Worm (Caenorhabditis elegans) whole organism, L2 larva: Measurements from ENCODE around the gene btb-14.
A peak's percentile ranks its signal among the peaks of the same experiment; 100 is the strongest.

Experiments
- C34F6.9 ChIP-seq: fragments of 150-350 bp; optimal IDR thresholded peaks from 2 replicates; lab custom pipeline; 2014; ENCODE audit warnings: missing biosample characterization, missing genetic modification characterization
- F13H6.1 ChIP-seq: sonication (generic microtip); optimal IDR thresholded peaks from 2 replicates; lab custom pipeline; 2016; ENCODE audit warnings: missing genetic modification characterization, missing compliant biosample characterization
- R02D3.7 ChIP-seq: fragments of 150-350 bp; optimal IDR thresholded peaks from 2 replicates; lab custom pipeline; 2014; ENCODE audit warnings: missing biosample characterization, missing genetic modification characterization
- Y55F3AM.14 ChIP-seq: fragments of 200-800 bp; sonication (Bioruptor generic); optimal IDR thresholded peaks from 2 replicates; lab custom pipeline; 2018; ENCODE audit warnings: mild to moderate bottlenecking, missing genetic modification characterization, missing compliant biosample characterization
- ZK546.5 ChIP-seq: sonication (generic microtip); optimal IDR thresholded peaks from 2 replicates; lab custom pipeline; 2017; ENCODE audit warnings: missing biosample characterization, missing genetic modification characterization
- alr-1 ChIP-seq: fragments of 150-350 bp; optimal IDR thresholded peaks from 2 replicates; lab custom pipeline; 2014; ENCODE audit warnings: missing biosample characterization, missing genetic modification characterization
- aly-2 ChIP-seq: fragments of 150-350 bp; optimal IDR thresholded peaks from 2 replicates; lab custom pipeline; 2014; ENCODE audit warnings: missing biosample characterization, missing genetic modification characterization
- ama-1 ChIP-seq: fragments of 150-350 bp; optimal IDR thresholded peaks from 2 replicates; lab custom pipeline; 2018; ENCODE audit warnings: inconsistent platforms
- blmp-1 ChIP-seq: sonication (generic microtip); optimal IDR thresholded peaks from 2 replicates; lab custom pipeline; 2017; ENCODE audit warnings: missing genetic modification characterization, mild to moderate bottlenecking, missing compliant biosample characterization, antibody characterized with exemption, moderate library complexity; ENCODE audit not compliant: insufficient read depth
- ceh-16 ChIP-seq: fragments of 150-350 bp; optimal IDR thresholded peaks from 2 replicates; lab custom pipeline; 2014; ENCODE audit warnings: missing biosample characterization, missing genetic modification characterization
- ceh-82 ChIP-seq: fragments of 150-350 bp; optimal IDR thresholded peaks from 2 replicates; lab custom pipeline; 2014; ENCODE audit warnings: missing biosample characterization, missing genetic modification characterization
- crh-2 ChIP-seq: sonication (generic microtip); optimal IDR thresholded peaks from 2 replicates; lab custom pipeline; 2017; ENCODE audit warnings: missing biosample characterization, missing genetic modification characterization
- dmd-4 ChIP-seq: sonication (generic microtip); optimal IDR thresholded peaks from 2 replicates; lab custom pipeline; 2017; ENCODE audit warnings: missing biosample characterization, missing genetic modification characterization
- egl-27 ChIP-seq: sonication (generic microtip); optimal IDR thresholded peaks from 3 replicates; lab custom pipeline; 2017; ENCODE audit warnings: missing biosample characterization, missing genetic modification reagents, missing genetic modification characterization
- elt-1 ChIP-seq: fragments of 150-350 bp; optimal IDR thresholded peaks from 2 replicates; lab custom pipeline; 2014; ENCODE audit warnings: missing biosample characterization, missing genetic modification characterization
- elt-3 ChIP-seq: sonication (generic microtip); optimal IDR thresholded peaks from 2 replicates; lab custom pipeline; 2017; ENCODE audit warnings: missing biosample characterization, missing genetic modification characterization
- fos-1 ChIP-seq: fragments of 150-350 bp; optimal IDR thresholded peaks from 2 replicates; lab custom pipeline; 2014; ENCODE audit warnings: missing biosample characterization, missing genetic modification characterization
- gmeb-1 ChIP-seq: fragments of 150-350 bp; optimal IDR thresholded peaks from 2 replicates; lab custom pipeline; 2014; ENCODE audit warnings: missing biosample characterization, missing genetic modification characterization
- lin-11 ChIP-seq: fragments of 150-350 bp; sonication (generic microtip); optimal IDR thresholded peaks from 2 replicates; lab custom pipeline; 2014; ENCODE audit warnings: missing biosample characterization, missing genetic modification characterization, inconsistent platforms, mixed read lengths
- lin-13 ChIP-seq: fragments of 150-350 bp; optimal IDR thresholded peaks from 2 replicates; lab custom pipeline; 2014; ENCODE audit warnings: missing biosample characterization, missing genetic modification reagents, missing genetic modification characterization
- lin-39 ChIP-seq: fragments of 150-350 bp; optimal IDR thresholded peaks from 2 replicates; lab custom pipeline; 2014; ENCODE audit warnings: missing biosample characterization, missing genetic modification reagents, missing genetic modification characterization
- lsy-2 ChIP-seq, 2 experiments: fragments of 150-350 bp in 1 of 2; sonication (generic microtip) in 1 of 2; optimal IDR thresholded peaks; 2 replicates each; lab custom pipeline; 2014 to 2017; ENCODE audit warnings: missing biosample characterization in 2 of 2, missing genetic modification characterization in 2 of 2
- mab-5 ChIP-seq: fragments of 150-350 bp; optimal IDR thresholded peaks from 2 replicates; lab custom pipeline; 2014; ENCODE audit warnings: missing biosample characterization, missing genetic modification characterization
- mbf-1 ChIP-seq: sonication (generic microtip); optimal IDR thresholded peaks from 2 replicates; lab custom pipeline; 2017; ENCODE audit warnings: missing biosample characterization, missing genetic modification characterization
- mdl-1 ChIP-seq, 2 experiments: fragments of 150-350 bp in 1 of 2; sonication (generic microtip) in 1 of 2; optimal IDR thresholded peaks; 2 replicates each; lab custom pipeline; 2017; ENCODE audit warnings: missing biosample characterization in 2 of 2, missing genetic modification characterization in 2 of 2
- nhr-10 ChIP-seq: sonication (generic microtip); optimal IDR thresholded peaks from 2 replicates; lab custom pipeline; 2017; ENCODE audit warnings: missing biosample characterization, missing genetic modification characterization
- nhr-11 ChIP-seq: fragments of 150-350 bp; optimal IDR thresholded peaks from 2 replicates; lab custom pipeline; 2014; ENCODE audit warnings: missing biosample characterization, missing genetic modification characterization
- nhr-12 ChIP-seq: fragments of 150-350 bp; optimal IDR thresholded peaks from 2 replicates; lab custom pipeline; 2014; ENCODE audit warnings: missing biosample characterization, missing genetic modification characterization
- nhr-129 ChIP-seq: fragments of 150-350 bp; optimal IDR thresholded peaks from 2 replicates; lab custom pipeline; 2014; ENCODE audit warnings: missing biosample characterization, missing genetic modification characterization
- nhr-21 ChIP-seq: fragments of 150-350 bp; optimal IDR thresholded peaks from 2 replicates; lab custom pipeline; 2014; ENCODE audit warnings: missing biosample characterization, missing genetic modification characterization
- nhr-23 ChIP-seq: fragments of 150-350 bp; optimal IDR thresholded peaks from 2 replicates; lab custom pipeline; 2014; ENCODE audit warnings: missing biosample characterization, missing genetic modification reagents, missing genetic modification characterization
- nhr-237 ChIP-seq: fragments of 150-350 bp; optimal IDR thresholded peaks from 2 replicates; lab custom pipeline; 2014; ENCODE audit warnings: missing biosample characterization, missing genetic modification characterization
- nhr-25 ChIP-seq: fragments of 150-350 bp; sonication (generic microtip); optimal IDR thresholded peaks from 3 replicates; lab custom pipeline; 2014; ENCODE audit warnings: missing biosample characterization, missing genetic modification characterization
- nhr-6 ChIP-seq: fragments of 150-350 bp; optimal IDR thresholded peaks from 2 replicates; lab custom pipeline; 2014; ENCODE audit warnings: missing biosample characterization, missing genetic modification characterization
- nhr-77 ChIP-seq: fragments of 150-350 bp; optimal IDR thresholded peaks from 2 replicates; lab custom pipeline; 2014; ENCODE audit warnings: missing biosample characterization, missing genetic modification characterization
- peb-1 ChIP-seq: fragments of 150-350 bp; optimal IDR thresholded peaks from 2 replicates; lab custom pipeline; 2014; ENCODE audit warnings: missing biosample characterization, missing genetic modification characterization
- sem-4 ChIP-seq: fragments of 150-350 bp; optimal IDR thresholded peaks from 2 replicates; lab custom pipeline; 2014; ENCODE audit warnings: missing biosample characterization, missing genetic modification reagents, missing genetic modification characterization
- skn-1 ChIP-seq: sonication (generic microtip); optimal IDR thresholded peaks from 2 replicates; lab custom pipeline; 2017; ENCODE audit warnings: missing biosample characterization, missing genetic modification characterization
- sma-3 ChIP-seq: sonication (generic microtip); optimal IDR thresholded peaks from 2 replicates; lab custom pipeline; 2016; ENCODE audit warnings: missing genetic modification reagents, missing genetic modification characterization, missing compliant biosample characterization
- sma-9 ChIP-seq, 2 experiments: fragments of 150-350 bp in 1 of 2; sonication (generic microtip) in 1 of 2; optimal IDR thresholded peaks; 2 replicates each; lab custom pipeline; 2014 to 2016; ENCODE audit warnings: missing genetic modification characterization in 2 of 2, mild to moderate bottlenecking in 1 of 2, missing biosample characterization in 1 of 2, missing compliant biosample characterization in 1 of 2, missing genetic modification reagents in 1 of 2, moderate library complexity in 1 of 2
- snpc-4 ChIP-seq: fragments of 150-350 bp; optimal IDR thresholded peaks from 2 replicates; lab custom pipeline; 2014; ENCODE audit warnings: missing biosample characterization, missing genetic modification characterization
- unc-39 ChIP-seq: fragments of 150-350 bp; optimal IDR thresholded peaks from 2 replicates; lab custom pipeline; 2014; ENCODE audit warnings: missing biosample characterization, missing genetic modification characterization
- unc-55 ChIP-seq: fragments of 150-350 bp; sonication (generic microtip); optimal IDR thresholded peaks from 3 replicates; lab custom pipeline; 2014; ENCODE audit warnings: missing biosample characterization, missing genetic modification reagents, missing genetic modification characterization
- unc-62 ChIP-seq: fragments of 150-350 bp; optimal IDR thresholded peaks from 2 replicates; lab custom pipeline; 2014; ENCODE audit warnings: missing biosample characterization, missing genetic modification reagents, missing genetic modification characterization
- zag-1 ChIP-seq: fragments of 150-350 bp; optimal IDR thresholded peaks from 2 replicates; lab custom pipeline; 2014; ENCODE audit warnings: missing biosample characterization, missing genetic modification characterization
- ztf-1 ChIP-seq: fragments of 200-800 bp; sonication (Bioruptor generic); conservative IDR thresholded peaks from 2 replicates; pipeline ENCODE4 v1.3.6; 2022; ENCODE audit warnings: missing genetic modification characterization, missing compliant biosample characterization
- ztf-11 ChIP-seq: sonication (generic microtip); optimal IDR thresholded peaks from 2 replicates; lab custom pipeline; 2017; ENCODE audit warnings: missing biosample characterization, missing genetic modification characterization
- ztf-4 ChIP-seq: fragments of 150-350 bp; optimal IDR thresholded peaks from 2 replicates; lab custom pipeline; 2014; ENCODE audit warnings: missing biosample characterization, missing genetic modification characterization

btb-14 gene

ce11 chrII:12339152-12339551 is 44.1 kb upstream of the btb-14 start:
- TF ChIP-seq mbf-1 (tag; lab: Kevin White, UChicago) (no peak), nhr-25 (tag; lab: Kevin White, UChicago) (peak; percentile 80), unc-39 (tag; lab: Kevin White, UChicago) (no peak), sem-4 (tag; lab: Kevin White, UChicago) (no peak), elt-3 (no peak), skn-1 (tag; lab: Kevin White, UChicago) (no peak), nhr-10 (no peak), Y55F3AM.14 (GFP tag; lab: Kevin White, UChicago) (no peak), nhr-237 (no peak), ztf-1 (GFP tag; lab: Robert Waterston, UW) (no peak), nhr-6 (tag; lab: Kevin White, UChicago) (no peak), nhr-12 (tag; lab: Kevin White, UChicago) (no peak), sma-3 (GFP tag; lab: Kevin White, UChicago) (peak; percentile 58), unc-55 (GFP tag; lab: Kevin White, UChicago) (peak; percentile 85), fos-1 (tag; lab: Kevin White, UChicago) (peak; percentile 71), mab-5 (tag; lab: Kevin White, UChicago) (peak; percentile 62), lin-11 (peak; percentile 59), elt-1 (tag; lab: Kevin White, UChicago) (no peak), dmd-4 (tag; lab: Kevin White, UChicago) (no peak), ZK546.5 (no peak), blmp-1 (tag; lab: Kevin White, UChicago) (peak; percentile 4), aly-2 (no peak), ztf-4 (tag; lab: Kevin White, UChicago) (no peak), ama-1 (lab: Kevin White, UChicago) (no peak), gmeb-1 (tag; lab: Kevin White, UChicago) (peak; percentile 69), zag-1 (tag; lab: Kevin White, UChicago) (no peak), nhr-77 (tag; lab: Kevin White, UChicago) (no peak), C34F6.9 (peak; percentile 82), alr-1 (tag; lab: Kevin White, UChicago) (no peak), sma-9 (GFP tag; optimal IDR thresholded peaks at IDR 0.05; lab: Kevin White, UChicago) (no peak), sma-9 (tag; optimal IDR thresholded peaks at IDR 0.05; lab: Kevin White, UChicago) (no peak), egl-27 (tag; lab: Kevin White, UChicago) (peak; percentile 9), ceh-82 (tag; lab: Kevin White, UChicago) (no peak), ceh-16 (tag; lab: Kevin White, UChicago) (no peak), lin-39 (no peak), R02D3.7 (tag; lab: Kevin White, UChicago) (no peak), F13H6.1 (tag; lab: Kevin White, UChicago) (peak; percentile 52), ztf-11 (tag; lab: Kevin White, UChicago) (no peak), mdl-1 (tag; optimal IDR thresholded peaks at IDR 0.05; lab: Kevin White, UChicago) (no peak), peb-1 (tag; lab: Kevin White, UChicago) (no peak), nhr-23 (tag; lab: Kevin White, UChicago) (no peak), crh-2 (tag; lab: Kevin White, UChicago) (peak; percentile 65), nhr-11 (tag; lab: Kevin White, UChicago) (no peak), lsy-2 (tag; optimal IDR thresholded peaks at IDR 0.05; lab: Kevin White, UChicago) (peak; percentile 76 to 95), nhr-129 (tag; lab: Kevin White, UChicago) (peak; percentile 69), nhr-21 (peak; percentile 19), snpc-4 (peak; percentile 56), unc-62 (GFP tag; lab: Kevin White, UChicago) (no peak), lin-13 (GFP tag; lab: Kevin White, UChicago) (peak; percentile 69)
